Fruit fly (Drosophila melanogaster) whole organism, adult: ENCODE results near the gene Ac3.
A peak's percentile ranks its signal among the peaks of the same experiment; 100 is the strongest.

ENCODE experiments used
- CG11617 ChIP-seq: fragments of 200-800 bp; sonication (Bioruptor generic); optimal IDR thresholded peaks from 2 replicates; lab custom pipeline; 2017; ENCODE audit warnings: mild to moderate bottlenecking, missing biosample characterization, missing genetic modification reagents, missing genetic modification characterization
- CG12768 ChIP-seq: fragments of 200-800 bp; sonication (Bioruptor generic); optimal IDR thresholded peaks from 2 replicates; lab custom pipeline; 2017; ENCODE audit warnings: missing biosample characterization, missing genetic modification characterization, mild to moderate bottlenecking, moderate library complexity, missing genetic modification reagents
- CG14711 ChIP-seq: fragments of 200-800 bp; sonication (Bioruptor generic); optimal IDR thresholded peaks from 2 replicates; lab custom pipeline; 2018; ENCODE audit warnings: missing biosample characterization, mild to moderate bottlenecking, missing genetic modification characterization, moderate library complexity
- CG1620 ChIP-seq: fragments of 200-800 bp; sonication (Bioruptor generic); optimal IDR thresholded peaks from 2 replicates; lab custom pipeline; 2016; ENCODE audit warnings: missing biosample characterization, missing genetic modification characterization
- CG33017 ChIP-seq: fragments of 200-800 bp; sonication (Bioruptor generic); optimal IDR thresholded peaks from 2 replicates; lab custom pipeline; 2018; ENCODE audit warnings: missing biosample characterization, mild to moderate bottlenecking, missing genetic modification characterization, moderate library complexity
- CG5204 ChIP-seq: fragments of 200-800 bp; sonication (Bioruptor generic); optimal IDR thresholded peaks from 2 replicates; lab custom pipeline; 2016; ENCODE audit warnings: missing biosample characterization, missing genetic modification characterization
- CG7045 ChIP-seq: fragments of 200-800 bp; sonication (Bioruptor generic); optimal IDR thresholded peaks from 2 replicates; lab custom pipeline; 2017; ENCODE audit warnings: missing biosample characterization, mild to moderate bottlenecking, missing genetic modification characterization
- CG7101 ChIP-seq: fragments of 200-800 bp; sonication (Bioruptor generic); optimal IDR thresholded peaks from 2 replicates; lab custom pipeline; 2018; ENCODE audit warnings: missing biosample characterization, mild to moderate bottlenecking, missing genetic modification characterization, moderate library complexity
- Clk ChIP-seq: fragments of 200-800 bp; sonication (Bioruptor generic); optimal IDR thresholded peaks from 2 replicates; lab custom pipeline; 2017; ENCODE audit warnings: missing biosample characterization, missing genetic modification characterization
- Crg-1 ChIP-seq: fragments of 200-800 bp; sonication (Bioruptor generic); optimal IDR thresholded peaks from 2 replicates; lab custom pipeline; 2016; ENCODE audit warnings: missing biosample characterization, missing genetic modification characterization
- Hr96 ChIP-seq: fragments of 200-800 bp; sonication (Bioruptor generic); optimal IDR thresholded peaks from 2 replicates; lab custom pipeline; 2016; ENCODE audit warnings: missing biosample characterization, missing genetic modification characterization
- Mnt ChIP-seq: fragments of 200-800 bp; sonication (Bioruptor generic); optimal IDR thresholded peaks from 2 replicates; lab custom pipeline; 2016; ENCODE audit warnings: missing biosample characterization, mild to moderate bottlenecking, missing genetic modification characterization
- bab1 ChIP-seq: fragments of 200-800 bp; sonication (Bioruptor generic); optimal IDR thresholded peaks from 3 replicates; lab custom pipeline; 2019; ENCODE audit warnings: missing biosample characterization, mild to moderate bottlenecking, missing genetic modification characterization, moderate library complexity
- cic ChIP-seq: fragments of 200-800 bp; sonication (Bioruptor generic); optimal IDR thresholded peaks from 2 replicates; lab custom pipeline; 2017; ENCODE audit warnings: missing biosample characterization, mild to moderate bottlenecking, missing genetic modification characterization, moderate library complexity
- cnc ChIP-seq, 2 experiments: fragments of >200 bp; optimal IDR thresholded peaks; 2 replicates each; lab custom pipeline; 2017
- kay ChIP-seq: fragments of 200-800 bp; sonication (Bioruptor generic); peaks from one replicate; lab custom pipeline; 2016; ENCODE audit warnings: missing biosample characterization, missing genetic modification characterization, borderline replicate concordance
- ovo ChIP-seq: fragments of 200-800 bp; sonication (Bioruptor generic); optimal IDR thresholded peaks from 2 replicates; lab custom pipeline; 2016; ENCODE audit warnings: missing biosample characterization, missing genetic modification characterization
- pad ChIP-seq: fragments of 200-800 bp; sonication (Bioruptor generic); optimal IDR thresholded peaks from 3 replicates; lab custom pipeline; 2017; ENCODE audit warnings: missing biosample characterization, missing genetic modification characterization, mild to moderate bottlenecking, moderate library complexity, missing genetic modification reagents
- tj ChIP-seq: fragments of 200-800 bp; sonication (Bioruptor generic); optimal IDR thresholded peaks from 3 replicates; lab custom pipeline; 2017; ENCODE audit warnings: missing biosample characterization, mild to moderate bottlenecking, missing genetic modification characterization, moderate library complexity
- toe ChIP-seq: fragments of 200-800 bp; sonication (Bioruptor generic); optimal IDR thresholded peaks from 2 replicates; lab custom pipeline; 2016; ENCODE audit warnings: missing biosample characterization, missing genetic modification characterization

Ac3 gene

DNA sequence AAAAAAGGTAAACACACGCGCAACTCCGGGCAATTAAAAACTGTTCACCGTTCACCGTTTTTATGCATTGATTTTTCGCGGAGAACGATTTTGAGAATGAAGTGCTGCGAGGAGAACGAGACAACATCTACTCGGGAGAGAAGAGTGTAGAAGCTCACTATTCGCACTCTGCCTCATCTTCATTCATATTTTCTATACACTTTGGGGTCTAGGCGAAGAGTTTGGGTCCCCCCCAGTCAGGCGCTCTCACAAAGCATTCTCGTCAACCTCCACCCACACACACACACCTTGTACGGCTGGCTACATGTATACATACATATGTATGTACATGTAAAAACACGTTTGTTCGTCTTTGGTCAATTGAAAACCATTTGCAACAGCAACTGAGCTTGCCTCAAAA, 44.2 kb downstream of the Ac3 start:
- no peak for TF ChIP-seq CG1620 (GFP tag; lab: Kevin White, UChicago)
- TF ChIP-seq Mnt (GFP tag; lab: Kevin White, UChicago) = no peak
- peak; percentile 81 for TF ChIP-seq pad (GFP tag; lab: Kevin White, UChicago)
- TF ChIP-seq Crg-1 (GFP tag; lab: Kevin White, UChicago) = peak; percentile 6
- peak; percentile 5 for TF ChIP-seq ovo (GFP tag; lab: Kevin White, UChicago)
- TF ChIP-seq kay (GFP tag; lab: Kevin White, UChicago) = no peak
- peak; percentile 11 for TF ChIP-seq bab1 (GFP tag; lab: Kevin White, UChicago)
- no peak for TF ChIP-seq CG14711 (tag; lab: Kevin White, UChicago)
- TF ChIP-seq CG12768 (GFP tag; lab: Kevin White, UChicago) = no peak

DNA sequence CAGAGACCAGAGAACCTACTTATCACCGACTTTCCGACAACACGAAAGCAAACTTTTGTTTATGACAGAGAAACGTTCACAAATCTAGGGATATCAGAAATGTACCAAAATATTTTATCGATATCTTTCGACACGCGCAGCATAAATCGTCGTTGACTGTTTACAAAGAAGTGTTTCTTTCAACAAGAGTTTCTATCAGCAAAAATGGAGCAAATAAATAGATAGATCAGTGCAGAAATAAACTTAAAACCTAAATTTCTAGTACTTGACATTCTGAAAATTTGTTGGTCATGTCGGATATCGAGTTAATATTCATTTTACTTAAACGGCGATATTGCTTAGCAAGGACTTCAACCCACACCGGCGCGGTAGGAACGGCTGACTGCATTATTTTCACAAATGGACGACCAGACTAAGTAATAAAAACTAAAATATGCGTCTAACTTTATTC, 45.1 kb downstream of the Ac3 start, which contains the start of gene CG2225:
TSS of gene CG2225 (minus strand) at position 51 of the 451 bp plus-strand sequence.
- TF ChIP-seq CG7045 (GFP tag; lab: Kevin White, UChicago) (no peak), CG14711 (tag; lab: Kevin White, UChicago) (no peak), tj (GFP tag; lab: Kevin White, UChicago) (peak; percentile 23)

dm6 chr2L:21681322-21682268, 49.2 kb downstream of the Ac3 start, which contains the start of gene eEF2:
Gene eEF2, minus strand, starts transcription at chr2L:21682164.
- TF ChIP-seq cic (GFP tag; lab: Kevin White, UChicago) (peak; percentile 40), CG5204 (GFP tag; lab: Kevin White, UChicago) (peak; percentile 79), ovo (GFP tag; lab: Kevin White, UChicago) (peak; percentile 82), toe (GFP tag; lab: Kevin White, UChicago) (peak; percentile 41), CG12768 (GFP tag; lab: Kevin White, UChicago) (peak; percentile 78), CG33017 (tag; lab: Kevin White, UChicago) (peak; percentile 76), pad (GFP tag; lab: Kevin White, UChicago) (peak; percentile 61), Crg-1 (GFP tag; lab: Kevin White, UChicago) (peak; percentile 79), Hr96 (peak; percentile 73), cnc (optimal IDR thresholded peaks at IDR 0.05; lab: Kevin White, UChicago) (peak; percentile 55 to 66), kay (GFP tag; lab: Kevin White, UChicago) (no peak), CG1620 (GFP tag; lab: Kevin White, UChicago) (peak; percentile 84), CG11617 (peak; percentile 89), Clk (GFP tag; lab: Kevin White, UChicago) (no peak), CG14711 (tag; lab: Kevin White, UChicago) (peak; percentile 33), CG7101 (peak; percentile 88), bab1 (GFP tag; lab: Kevin White, UChicago) (peak; percentile 81), tj (GFP tag; lab: Kevin White, UChicago) (peak; percentile 74), CG7045 (GFP tag; lab: Kevin White, UChicago) (peak; percentile 68), Mnt (GFP tag; lab: Kevin White, UChicago) (peak; percentile 84)

- peak; percentile 27 for TF ChIP-seq CG14711 (tag; lab: Kevin White, UChicago)
- no peak for TF ChIP-seq Crg-1 (GFP tag; lab: Kevin White, UChicago)
- no peak for TF ChIP-seq CG11617
- TF ChIP-seq bab1 (GFP tag; lab: Kevin White, UChicago) = no peak
Observed at dm6 chr2L:21683053-21683767, 50.8 kb downstream of the Ac3 start.

DNA sequence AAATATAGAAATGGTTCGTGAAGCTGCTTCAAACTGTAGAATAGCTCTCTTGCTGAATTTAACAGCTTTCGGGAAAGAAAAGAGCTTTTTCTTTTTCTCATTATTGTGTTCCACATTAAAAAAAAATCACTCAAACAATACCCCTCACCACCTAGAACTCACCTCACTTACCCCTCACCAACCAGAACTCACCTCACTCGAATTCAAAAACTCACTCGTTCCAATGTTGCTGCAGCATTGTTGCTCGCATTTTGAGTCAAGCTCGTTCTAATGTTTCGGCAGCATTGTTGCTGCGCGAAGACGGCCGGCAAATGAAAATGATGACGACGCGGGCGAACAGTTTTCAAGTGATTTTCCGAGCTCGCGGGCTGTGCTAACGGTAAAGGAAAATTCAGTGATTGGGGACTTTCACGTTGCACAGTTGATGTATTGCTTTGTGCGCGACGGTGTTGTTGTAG, 51.4 kb downstream of the Ac3 start, which contains the start of gene nolo:
TSS of gene nolo (plus strand) at position 339 of the 458 bp plus-strand sequence.
- TF ChIP-seq CG33017 (tag; lab: Kevin White, UChicago) (no peak), pad (GFP tag; lab: Kevin White, UChicago) (peak; percentile 99), tj (GFP tag; lab: Kevin White, UChicago) (no peak), CG11617 (no peak), cic (GFP tag; lab: Kevin White, UChicago) (no peak)

DNA sequence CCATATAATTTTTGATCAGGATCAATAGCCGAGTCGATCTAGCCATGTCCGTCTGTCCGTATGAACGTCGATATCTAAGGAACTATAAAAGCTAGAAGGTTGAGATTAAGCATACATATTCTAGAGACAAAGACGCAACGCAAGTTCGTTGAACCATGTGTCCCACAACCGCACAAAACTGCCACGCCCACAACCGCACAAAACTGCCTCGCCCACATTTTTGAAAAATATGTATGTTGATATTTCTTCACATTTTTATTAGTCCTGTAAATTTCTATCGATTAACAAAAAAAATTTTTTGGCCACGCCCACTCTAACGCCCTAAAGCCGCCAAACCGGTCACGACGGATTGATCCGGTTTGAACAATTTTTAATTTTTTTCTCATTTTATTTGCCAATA, 57.0 kb downstream of the Ac3 start:
- TF ChIP-seq CG7045 (GFP tag; lab: Kevin White, UChicago) (no peak), pad (GFP tag; lab: Kevin White, UChicago) (no peak), Mnt (GFP tag; lab: Kevin White, UChicago) (no peak), CG5204 (GFP tag; lab: Kevin White, UChicago) (no peak), CG1620 (GFP tag; lab: Kevin White, UChicago) (no peak), CG14711 (tag; lab: Kevin White, UChicago) (no peak), cnc (optimal IDR thresholded peaks at IDR 0.05; lab: Kevin White, UChicago) (no peak), tj (GFP tag; lab: Kevin White, UChicago) (no peak), bab1 (GFP tag; lab: Kevin White, UChicago) (no peak), CG7101 (no peak), Hr96 (no peak), CG12768 (GFP tag; lab: Kevin White, UChicago) (no peak)
